Worm (Caenorhabditis elegans): ENCODE data around the gene grl-10.

Gene grl-10

DNA sequence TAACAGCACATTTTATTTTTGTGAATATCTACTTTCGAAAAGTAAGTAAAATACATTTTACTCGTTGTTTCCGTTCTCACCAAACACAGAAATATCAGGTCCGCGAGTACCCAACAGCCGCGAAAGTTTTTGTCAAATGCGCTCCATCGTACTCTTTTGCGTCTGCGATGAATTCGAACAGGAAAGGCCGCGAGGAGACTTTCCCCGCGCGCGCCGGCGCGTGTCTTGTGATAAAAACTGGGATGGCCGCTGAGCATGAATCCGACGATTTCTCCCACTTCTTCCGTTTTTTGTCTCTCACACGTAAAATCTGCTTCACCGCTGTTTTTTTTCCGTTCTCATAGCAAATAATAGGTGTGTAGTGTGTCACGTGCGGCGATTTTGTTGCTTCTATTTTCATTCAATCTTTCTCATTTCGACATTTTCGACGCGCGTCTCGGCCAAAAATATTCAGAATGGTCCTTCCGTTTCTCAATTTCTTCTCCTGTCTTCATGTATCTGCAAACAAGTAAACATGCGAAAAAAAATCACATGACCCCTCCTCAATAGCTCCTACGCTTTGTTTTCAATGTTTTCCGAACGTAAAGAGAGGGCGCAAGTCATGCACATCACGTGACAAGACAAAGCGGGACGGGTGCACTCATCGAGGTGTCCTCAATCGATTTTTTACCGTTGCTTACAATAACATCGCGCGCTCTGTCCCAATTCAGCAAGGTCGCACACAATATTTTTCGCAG lies 29.9 kb downstream of the grl-10 start, which contains the start of gene uvs-1 (continued):
- TF ChIP-seq hlh-11 (tag; optimal IDR thresholded peaks at IDR 0.05) (peak; percentile 51), lin-13 (GFP tag; optimal IDR thresholded peaks at IDR 0.05) (no peak), unc-62 (GFP tag; optimal IDR thresholded peaks at IDR 0.05 in 1 of 2) (peak in 1 of 2 experiments; percentile 98), unc-62 (tag; optimal IDR thresholded peaks at IDR 0.05) (no peak), gei-8 (GFP tag; optimal IDR thresholded peaks at IDR 0.05) (no peak), fkh-10 (GFP tag; optimal IDR thresholded peaks at IDR 0.05) (peak; percentile 8), ZK546.5 (tag; optimal IDR thresholded peaks at IDR 0.05) (no peak), nhr-77 (tag; optimal IDR thresholded peaks at IDR 0.05) (peak; percentile 39), lsy-2 (tag; optimal IDR thresholded peaks at IDR 0.05) (no peak), mxl-3 (GFP tag; optimal IDR thresholded peaks at IDR 0.05) (peak; percentile 66), tra-1 (GFP tag; IDR thresholded peaks at IDR 0.05) (no peak)

DNA sequence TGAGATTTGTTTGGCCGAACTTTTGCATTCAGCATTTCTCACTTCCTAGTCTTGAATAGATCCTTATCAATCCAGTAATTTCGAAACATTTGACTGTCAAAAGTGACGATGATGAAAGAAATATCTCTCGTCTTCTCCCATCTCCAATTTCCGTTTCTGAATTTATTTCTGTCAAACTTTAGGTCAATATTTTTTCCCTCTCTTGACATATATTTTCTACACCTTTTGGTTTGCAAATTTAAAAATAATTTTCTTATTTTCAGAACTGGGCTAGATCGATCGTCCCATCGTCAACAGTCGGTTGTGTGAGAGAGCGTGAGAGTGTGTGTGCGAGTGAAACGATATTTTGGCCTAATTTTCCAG lies 30.4 kb downstream of the grl-10 start, which contains the start of gene xpo-1:
Gene xpo-1 (plus strand): TSS at position 264 of the 363 bp plus-strand sequence.
- TF ChIP-seq ama-1 (optimal IDR thresholded peaks at IDR 0.05) (no peak), dpl-1 (GFP tag; optimal IDR thresholded peaks at IDR 0.05) (no peak), mxl-3 (GFP tag; optimal IDR thresholded peaks at IDR 0.05) (no peak), daf-16 (GFP tag; optimal IDR thresholded peaks at IDR 0.05) (no peak), daf-16 (tag; optimal IDR thresholded peaks at IDR 0.05) (no peak)

DNA sequence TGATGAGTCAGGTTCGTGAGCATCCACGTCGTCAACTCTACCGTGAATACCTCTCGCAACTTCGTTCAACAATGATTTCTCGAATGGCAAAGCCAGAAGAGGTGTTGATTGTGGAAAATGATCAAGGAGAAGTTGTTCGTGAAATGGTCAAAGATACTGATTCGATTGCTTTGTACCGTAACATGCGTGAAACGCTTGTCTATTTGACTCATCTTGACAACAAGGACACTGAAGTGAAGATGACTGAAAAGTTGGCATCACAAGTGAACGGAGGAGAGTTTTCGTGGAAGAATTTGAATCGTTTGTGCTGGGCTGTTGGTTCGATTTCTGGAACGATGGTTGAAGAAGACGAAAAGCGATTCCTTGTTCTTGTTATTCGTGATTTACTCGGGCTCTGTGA lies 32.3 kb downstream of the grl-10 start:
- no peak for TF ChIP-seq R02D3.7 (tag; optimal IDR thresholded peaks at IDR 0.05)
- TF ChIP-seq cey-2 (tag; optimal IDR thresholded peaks at IDR 0.05; ENCODE audit: borderline replicate concordance, insufficient read depth), result no peak
- no peak for TF ChIP-seq tra-1 (GFP tag; IDR thresholded peaks at IDR 0.05)
- no peak for TF ChIP-seq ama-1 (optimal IDR thresholded peaks at IDR 0.05)
- peak; percentile 84 for TF ChIP-seq aha-1 (tag)
- no peak for TF ChIP-seq nhr-48 (tag; optimal IDR thresholded peaks at IDR 0.05)
- no peak for TF ChIP-seq snpc-1.2 (GFP tag; IDR thresholded peaks at IDR 0.05)
- TF ChIP-seq ZK337.2 (GFP tag; IDR thresholded peaks at IDR 0.05), result no peak
- TF ChIP-seq F44E2.7 (GFP tag; IDR thresholded peaks at IDR 0.05), result no peak
- peak in 1 of 2 experiments; percentile 66 for TF ChIP-seq unc-62 (GFP tag; optimal IDR thresholded peaks at IDR 0.05 in 1 of 2)
- TF ChIP-seq unc-62 (tag; optimal IDR thresholded peaks at IDR 0.05), result no peak
- TF ChIP-seq lin-29 (GFP tag; IDR thresholded peaks at IDR 0.05), result no peak
- no peak for TF ChIP-seq lin-13 (GFP tag; optimal IDR thresholded peaks at IDR 0.05)
- no peak for TF ChIP-seq F26F4.8 (GFP tag; conservative IDR thresholded peaks at IDR 0.05)
- no peak for TF ChIP-seq dmd-9 (GFP tag; IDR thresholded peaks at IDR 0.05)
- TF ChIP-seq unc-130 (GFP tag; optimal IDR thresholded peaks at IDR 0.05), result no peak

DNA sequence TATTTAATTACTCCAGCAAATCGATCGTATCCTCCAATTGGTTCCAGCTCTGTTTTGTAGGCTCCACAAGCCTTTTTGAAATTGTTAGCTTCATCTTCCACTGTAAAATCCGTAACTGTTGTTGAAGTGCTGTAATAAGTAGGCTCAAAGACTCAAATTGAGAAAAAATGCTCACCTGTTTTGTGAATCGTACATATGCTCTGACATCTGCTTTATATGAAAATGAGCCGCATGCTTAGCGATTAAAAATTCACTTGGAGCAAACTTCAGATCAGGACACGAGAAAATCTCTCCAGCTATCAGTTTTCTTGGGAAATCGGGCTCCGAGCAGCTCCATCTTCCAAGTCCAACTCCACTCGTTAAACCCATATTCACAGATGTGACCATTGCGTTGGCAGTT lies 34.1 kb downstream of the grl-10 start:
- TF ChIP-seq ceh-32 (tag; optimal IDR thresholded peaks at IDR 0.05; ENCODE audit: poor library complexity), result no peak
- peak in 1 of 2 experiments; percentile 77 for TF ChIP-seq unc-62 (GFP tag; optimal IDR thresholded peaks at IDR 0.05 in 1 of 2)
- TF ChIP-seq unc-62 (tag; optimal IDR thresholded peaks at IDR 0.05), result no peak

DNA sequence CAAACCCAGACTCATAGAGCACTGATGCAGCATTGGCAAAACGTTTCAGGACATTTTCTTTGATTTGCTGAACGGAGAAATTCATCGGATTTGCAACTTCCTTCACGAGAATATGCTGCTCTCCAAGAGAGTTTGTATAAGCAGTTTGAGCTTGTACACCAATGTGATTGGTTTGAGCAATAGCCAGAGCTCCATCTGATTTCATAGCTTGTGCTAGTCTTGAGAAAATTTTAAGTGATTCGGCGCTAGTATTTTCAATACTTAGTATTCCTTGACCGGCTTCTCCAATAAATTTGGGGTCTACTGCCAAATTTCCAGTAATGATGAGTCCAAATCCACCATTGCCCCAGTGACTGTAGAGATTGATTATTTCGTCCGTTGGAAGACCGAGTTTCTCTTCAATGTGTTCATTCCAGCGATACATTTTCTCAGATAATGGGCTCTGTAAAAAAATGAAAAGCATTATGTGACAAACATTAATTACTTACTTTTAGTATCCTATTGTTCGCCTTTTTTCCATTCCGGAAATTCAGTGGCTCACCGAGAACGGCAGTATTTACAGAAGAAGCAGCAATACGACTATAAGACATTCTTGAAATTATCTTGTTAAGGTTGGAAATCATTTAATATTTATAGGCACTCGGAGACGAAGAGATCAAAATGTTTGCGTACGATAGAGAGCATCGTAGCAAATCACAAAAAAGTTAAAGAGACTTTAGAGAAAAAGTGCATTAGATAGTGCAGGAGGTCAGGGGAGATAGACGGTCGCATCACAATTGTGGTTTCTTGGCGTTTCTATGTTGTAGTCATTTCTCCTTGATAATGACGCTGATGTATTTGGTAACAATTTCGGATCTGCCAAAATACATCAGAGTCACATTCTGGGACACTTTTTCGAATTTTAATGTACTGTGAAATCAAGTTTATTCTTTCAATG lies 35.2 kb downstream of the grl-10 start, which contains the start of gene ZK742.3:
Gene ZK742.3 (minus strand): TSS at position 593 of the 937 bp plus-strand sequence.
- TF ChIP-seq pqm-1 (tag; optimal IDR thresholded peaks at IDR 0.05) (peak; percentile 50), F26F4.8 (GFP tag; conservative IDR thresholded peaks at IDR 0.05) (no peak), aha-1 (tag) (peak; percentile 95), mep-1 (tag; optimal IDR thresholded peaks at IDR 0.05) (peak; percentile 7), nhr-28 (tag; optimal IDR thresholded peaks at IDR 0.05) (peak; percentile 98), egl-43 (GFP tag; IDR thresholded peaks at IDR 0.05) (no peak), lin-38 (GFP tag; IDR thresholded peaks at IDR 0.05) (0 out of 2 replicates have a peak, but pooled peaks have one; percentile 28), daf-16 (GFP tag; optimal IDR thresholded peaks at IDR 0.05) (no peak), daf-16 (tag; optimal IDR thresholded peaks at IDR 0.05) (peak; percentile 40), dve-1 (tag; optimal IDR thresholded peaks at IDR 0.05; ENCODE audit: insufficient read depth) (peak; percentile 57), hlh-11 (tag; optimal IDR thresholded peaks at IDR 0.05) (peak; percentile 39), daf-12 (tag; optimal IDR thresholded peaks at IDR 0.05) (no peak), dmd-6 (GFP tag; IDR thresholded peaks at IDR 0.05) (peak; percentile 71), mxl-2 (GFP tag; conservative IDR thresholded peaks at IDR 0.05) (no peak), nhr-10 (tag; optimal IDR thresholded peaks at IDR 0.05) (peak; percentile 7), hlh-30 (tag; optimal IDR thresholded peaks at IDR 0.05; ENCODE audit: insufficient read depth) (peak; percentile 9), dmd-8 (GFP tag; IDR thresholded peaks at IDR 0.05) (no peak), php-3 (GFP tag; IDR thresholded peaks at IDR 0.05) (0 out of 2 replicates have a peak, but pooled peaks have one; percentile 9)
